Worm (Caenorhabditis elegans) whole organism, young adult: ENCODE results near the gene nlp-28.

Experiments used
- B0019.2 ChIP-seq: fragments of 200-800 bp; sonication (Bioruptor generic); conservative IDR thresholded peaks from 2 replicates; pipeline ENCODE4 v1.3.6; 2022; ENCODE audit warnings: missing genetic modification reagents, missing genetic modification characterization, missing compliant biosample characterization
- B0035.1 ChIP-seq: sonication (generic microtip); optimal IDR thresholded peaks from 2 replicates; lab custom pipeline; 2016; ENCODE audit warnings: missing genetic modification characterization, mild to moderate bottlenecking, missing compliant biosample characterization, missing genotype, missing genetic modification reagents
- C06A6.2 ChIP-seq: fragments of 200-800 bp; sonication (Bioruptor generic); conservative IDR thresholded peaks from 2 replicates; pipeline ENCODE4 v1.3.6; 2022; ENCODE audit warnings: missing genetic modification characterization, missing compliant biosample characterization
- F23B12.7 ChIP-seq: sonication (generic microtip); optimal IDR thresholded peaks from 2 replicates; lab custom pipeline; 2017; ENCODE audit warnings: missing genetic modification characterization, mild to moderate bottlenecking, missing compliant biosample characterization, antibody characterized with exemption, moderate library complexity; ENCODE audit not compliant: insufficient read depth
- F39B2.1 ChIP-seq: fragments of 200-800 bp; sonication (Bioruptor generic); IDR thresholded peaks from 2 replicates; pipeline ENCODE4 v1.3.6; 2022; ENCODE audit warnings: missing genetic modification reagents, missing genetic modification characterization, missing compliant biosample characterization
- F57A8.1 ChIP-seq: fragments of 200-800 bp; sonication (Bioruptor generic); optimal IDR thresholded peaks from 2 replicates; lab custom pipeline; 2018; ENCODE audit warnings: mild to moderate bottlenecking, missing genetic modification characterization, moderate library complexity, missing compliant biosample characterization
- K12H6.12 ChIP-seq: fragments of 200-800 bp; sonication (Bioruptor generic); optimal IDR thresholded peaks from 2 replicates; lab custom pipeline; 2018; ENCODE audit warnings: mild to moderate bottlenecking, missing genetic modification characterization, missing compliant biosample characterization
- Y67H2A.10 ChIP-seq: fragments of 200-800 bp; sonication (Bioruptor generic); conservative IDR thresholded peaks from 2 replicates; pipeline ENCODE4 v1.3.6; 2022; ENCODE audit warnings: missing genetic modification reagents, missing genetic modification characterization, missing compliant biosample characterization
- athp-1 ChIP-seq: sonication (generic microtip); optimal IDR thresholded peaks from 2 replicates; lab custom pipeline; 2017; ENCODE audit warnings: mild to moderate bottlenecking, missing genetic modification characterization, missing compliant biosample characterization
- attf-5 ChIP-seq: fragments of 200-800 bp; sonication (Bioruptor generic); optimal IDR thresholded peaks from 2 replicates; lab custom pipeline; 2018; ENCODE audit warnings: mild to moderate bottlenecking, missing genetic modification characterization, missing compliant biosample characterization
- attf-6 ChIP-seq: fragments of 200-800 bp; sonication (Bioruptor generic); IDR thresholded peaks from 2 replicates; pipeline ENCODE4 v1.3.6; 2022; ENCODE audit warnings: missing genetic modification reagents, missing genetic modification characterization, missing compliant biosample characterization
- cebp-1 ChIP-seq, 2 experiments: fragments of 200-800 bp in 1 of 2; sonication (Bioruptor generic) in 1 of 2; sonication (generic microtip) in 1 of 2; IDR thresholded peaks in 1 of 2; optimal IDR thresholded peaks in 1 of 2; 2 replicates each; pipeline versions ENCODE4 v1.3.6 to Lab custom; 2017 to 2022; ENCODE audit warnings: missing compliant biosample characterization in 2 of 2, missing genetic modification characterization in 2 of 2, mild to moderate bottlenecking in 1 of 2, missing genetic modification reagents in 1 of 2, moderate library complexity in 1 of 2
- cebp-2 ChIP-seq: fragments of 200-800 bp; sonication (Bioruptor generic); IDR thresholded peaks from 2 replicates; pipeline ENCODE4 v1.3.6; 2022; ENCODE audit warnings: missing genetic modification characterization, missing compliant biosample characterization
- ceh-27 ChIP-seq: fragments of 200-800 bp; sonication (Bioruptor generic); optimal IDR thresholded peaks from 2 replicates; lab custom pipeline; 2018; ENCODE audit warnings: mild to moderate bottlenecking, missing genetic modification characterization, moderate library complexity, missing compliant biosample characterization
- ceh-40 ChIP-seq: fragments of 200-800 bp; sonication (Bioruptor generic); IDR thresholded peaks from 2 replicates; pipeline ENCODE4 v1.3.6; 2022; ENCODE audit warnings: missing genetic modification characterization, missing compliant biosample characterization
- ceh-91 ChIP-seq: fragments of 200-800 bp; sonication (Bioruptor generic); IDR thresholded peaks from 2 replicates; pipeline ENCODE4 v1.3.6; 2022; ENCODE audit warnings: missing genetic modification reagents, missing genetic modification characterization, missing compliant biosample characterization
- die-1 ChIP-seq: sonication (generic microtip); optimal IDR thresholded peaks from 2 replicates; lab custom pipeline; 2016; ENCODE audit warnings: missing genotype, mild to moderate bottlenecking, missing genetic modification characterization, missing compliant biosample characterization
- egl-44 ChIP-seq: fragments of 200-800 bp; sonication (Bioruptor generic); IDR thresholded peaks from 2 replicates; pipeline ENCODE4 v1.3.6; 2022; ENCODE audit warnings: missing genetic modification reagents, missing genetic modification characterization, missing compliant biosample characterization
- ekl-4 ChIP-seq: fragments of 200-800 bp; sonication (Bioruptor generic); IDR thresholded peaks from 2 replicates; pipeline ENCODE4 v1.3.6; 2022; ENCODE audit warnings: missing genetic modification reagents, missing genetic modification characterization, missing compliant biosample characterization
- hlh-12 ChIP-seq: sonication (generic microtip); optimal IDR thresholded peaks from 2 replicates; lab custom pipeline; 2016; ENCODE audit warnings: missing genetic modification characterization, missing compliant biosample characterization
- hmg-1.2 ChIP-seq: fragments of 200-800 bp; sonication (Bioruptor generic); IDR thresholded peaks from 2 replicates; pipeline ENCODE4 v1.3.6; 2022; ENCODE audit warnings: missing genetic modification reagents, missing genetic modification characterization, missing compliant biosample characterization
- hrde-1 ChIP-seq: sonication (generic microtip); optimal IDR thresholded peaks from 2 replicates; lab custom pipeline; 2016; ENCODE audit warnings: missing genetic modification characterization, mild to moderate bottlenecking, missing compliant biosample characterization, moderate library complexity, missing genotype, missing genetic modification reagents, borderline replicate concordance
- lag-1 ChIP-seq: fragments of 200-800 bp; sonication (Bioruptor generic); IDR thresholded peaks from 2 replicates; pipeline ENCODE4 v1.3.6; 2022; ENCODE audit warnings: missing genetic modification reagents, missing genetic modification characterization, missing compliant biosample characterization
- lin-40 ChIP-seq: sonication (generic microtip); optimal IDR thresholded peaks from 2 replicates; lab custom pipeline; 2016; ENCODE audit warnings: missing genetic modification characterization, mild to moderate bottlenecking, missing compliant biosample characterization, missing genotype, missing genetic modification reagents
- lir-1 ChIP-seq: fragments of 200-800 bp; sonication (Bioruptor generic); conservative IDR thresholded peaks from 2 replicates; pipeline ENCODE4 v1.3.6; 2022; ENCODE audit warnings: missing genetic modification reagents, missing genetic modification characterization, missing compliant biosample characterization
- madf-6 ChIP-seq: fragments of 200-800 bp; sonication (Bioruptor generic); IDR thresholded peaks from 2 replicates; pipeline ENCODE4 v1.3.6; 2022; ENCODE audit warnings: missing genetic modification reagents, missing genetic modification characterization, missing compliant biosample characterization
- mcd-1 ChIP-seq: fragments of 200-800 bp; sonication (Bioruptor generic); IDR thresholded peaks from 2 replicates; pipeline ENCODE4 v1.3.6; 2022; ENCODE audit warnings: missing genetic modification reagents, missing genetic modification characterization, missing compliant biosample characterization
- mel-28 ChIP-seq: sonication (generic microtip); optimal IDR thresholded peaks from 2 replicates; lab custom pipeline; 2016; ENCODE audit warnings: borderline replicate concordance, mild to moderate bottlenecking, missing genetic modification characterization, missing compliant biosample characterization
- nfyb-1 ChIP-seq: fragments of 200-800 bp; sonication (Bioruptor generic); IDR thresholded peaks from 2 replicates; pipeline ENCODE4 v1.3.6; 2022; ENCODE audit warnings: missing genetic modification reagents, missing genetic modification characterization, missing compliant biosample characterization
- pha-4 ChIP-seq: fragments of 150-350 bp; sonication (generic microtip); optimal IDR thresholded peaks from 2 replicates; lab custom pipeline; 2014; ENCODE audit warnings: missing biosample characterization, missing genetic modification reagents, missing genetic modification characterization
- rcor-1 ChIP-seq: fragments of 200-800 bp; sonication (Bioruptor generic); IDR thresholded peaks from 2 replicates; pipeline ENCODE4 v1.3.6; 2022; ENCODE audit warnings: missing genetic modification reagents, missing genetic modification characterization, missing compliant biosample characterization
- snpc-1.3 ChIP-seq: sonication (generic microtip); optimal IDR thresholded peaks from 2 replicates; lab custom pipeline; 2017; ENCODE audit warnings: missing genetic modification characterization, mild to moderate bottlenecking, missing compliant biosample characterization, antibody characterized with exemption, moderate library complexity, missing genotype, missing genetic modification reagents; ENCODE audit not compliant: insufficient read depth
- snpc-4 ChIP-seq, 5 experiments: fragments of 150-350 bp in 1 of 5; sonication (generic microtip) in 4 of 5; optimal IDR thresholded peaks; 2 replicates each; lab custom pipeline; 2014 to 2018; ENCODE audit warnings: missing genetic modification characterization in 5 of 5, missing biosample characterization in 3 of 5, antibody characterized with exemption in 2 of 5, mild to moderate bottlenecking in 2 of 5, missing compliant biosample characterization in 2 of 5, missing genotype in 2 of 5, moderate library complexity in 2 of 5, missing genetic modification reagents in 1 of 5
- tbp1 ChIP-seq: fragments of 200-800 bp; sonication (Bioruptor generic); optimal IDR thresholded peaks from 2 replicates; lab custom pipeline; 2018; ENCODE audit warnings: mild to moderate bottlenecking, missing genetic modification characterization, missing compliant biosample characterization
- unc-130 ChIP-seq: sonication (generic microtip); optimal IDR thresholded peaks from 2 replicates; lab custom pipeline; 2016; ENCODE audit warnings: missing genetic modification reagents, missing genetic modification characterization, missing compliant biosample characterization
- unc-62 ChIP-seq: fragments of 150-350 bp; optimal IDR thresholded peaks from 2 replicates; lab custom pipeline; 2014; ENCODE audit warnings: missing biosample characterization, missing genetic modification reagents, missing genetic modification characterization
- xnd-1 ChIP-seq: sonication (generic microtip); optimal IDR thresholded peaks from 2 replicates; lab custom pipeline; 2016; ENCODE audit warnings: missing genotype, missing genetic modification reagents, missing genetic modification characterization, missing compliant biosample characterization
- ztf-18 ChIP-seq: sonication (generic microtip); optimal IDR thresholded peaks from 2 replicates; lab custom pipeline; 2016; ENCODE audit warnings: missing genotype, mild to moderate bottlenecking, missing genetic modification characterization, missing compliant biosample characterization

The nlp-28 gene

ce11 chrV:3989070-3989469, 1.4 kb downstream of the nlp-28 start, which contains the start of gene nlp-27:
Gene nlp-27 (plus strand): TSS chrV:3989378.
- TF ChIP-seq ceh-40 (GFP tag; lab: Robert Waterston, UW) (no peak), lin-40 (tag; lab: Kevin White, UChicago) (no peak), Y67H2A.10 (GFP tag; lab: Robert Waterston, UW) (no peak), B0019.2 (GFP tag; lab: Robert Waterston, UW) (no peak), ekl-4 (GFP tag; lab: Robert Waterston, UW) (no peak), attf-5 (GFP tag; lab: Kevin White, UChicago) (no peak), ceh-91 (no peak), egl-44 (no peak), cebp-1 (GFP tag; IDR thresholded peaks at IDR 0.05; lab: Robert Waterston, UW) (no peak), cebp-1 (tag; optimal IDR thresholded peaks at IDR 0.05; lab: Kevin White, UChicago) (no peak), lag-1 (GFP tag; lab: Robert Waterston, UW) (no peak), hmg-1.2 (GFP tag; lab: Robert Waterston, UW) (no peak), C06A6.2 (GFP tag; lab: Robert Waterston, UW) (no peak)

- TF ChIP-seq mcd-1 (GFP tag; lab: Robert Waterston, UW) (no peak), attf-6 (GFP tag; lab: Robert Waterston, UW) (no peak), unc-62 (GFP tag; lab: Kevin White, UChicago) (no peak), lin-40 (tag; lab: Kevin White, UChicago) (no peak), ekl-4 (GFP tag; lab: Robert Waterston, UW) (no peak), nfyb-1 (GFP tag; lab: Robert Waterston, UW) (no peak), hrde-1 (tag; lab: Kevin White, UChicago) (no peak), F23B12.7 (tag; lab: Kevin White, UChicago) (no peak), ztf-18 (tag; lab: Kevin White, UChicago) (no peak), pha-4 (tag; lab: Kevin White, UChicago) (no peak), snpc-1.3 (tag; lab: Kevin White, UChicago) (no peak), xnd-1 (tag; lab: Kevin White, UChicago) (no peak), snpc-4 (GFP tag; optimal IDR thresholded peaks at IDR 0.05; lab: Kevin White, UChicago) (no peak), snpc-4 (tag; optimal IDR thresholded peaks at IDR 0.05; lab: Kevin White, UChicago) (no peak), hlh-12 (tag; lab: Kevin White, UChicago) (no peak), madf-6 (GFP tag; lab: Robert Waterston, UW) (no peak), F57A8.1 (GFP tag; lab: Kevin White, UChicago) (no peak), athp-1 (tag; lab: Kevin White, UChicago) (no peak), lir-1 (GFP tag; lab: Robert Waterston, UW) (no peak), rcor-1 (no peak)
Observed at ce11 chrV:3992334-3992733, 4.6 kb downstream of the nlp-28 start.

DNA sequence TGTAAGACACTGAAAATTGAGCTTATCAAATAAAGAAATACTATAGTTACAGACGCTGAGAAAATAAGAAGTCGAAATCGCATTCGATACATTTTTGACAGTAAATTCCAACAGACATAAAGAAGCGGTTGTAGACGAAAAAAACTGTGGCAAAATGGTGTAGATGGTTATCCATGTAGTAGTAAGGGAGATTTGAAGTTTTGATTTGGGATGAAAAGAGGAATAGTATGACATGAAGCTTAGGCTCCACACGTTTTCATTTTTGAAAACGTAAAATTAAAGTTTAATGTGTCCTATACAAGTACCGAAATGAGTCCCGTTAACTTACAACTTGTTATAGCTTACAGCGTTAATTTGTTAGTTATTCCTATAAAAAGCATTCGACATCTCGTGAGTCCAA, 6.3 kb downstream of the nlp-28 start, which contains the start of gene K09D9.9:
Gene K09D9.9 (minus strand): TSS at position 101 of the 400 bp plus-strand sequence.
- TF ChIP-seq B0035.1 (tag; lab: Kevin White, UChicago) (no peak), F39B2.1 (GFP tag; lab: Robert Waterston, UW) (no peak), ceh-27 (GFP tag; lab: Kevin White, UChicago) (no peak), die-1 (tag; lab: Kevin White, UChicago) (no peak), mel-28 (tag; lab: Kevin White, UChicago) (no peak), tbp1 (no peak), K12H6.12 (tag; lab: Kevin White, UChicago) (no peak), nfyb-1 (GFP tag; lab: Robert Waterston, UW) (no peak), unc-130 (no peak), cebp-2 (GFP tag; lab: Robert Waterston, UW) (no peak)
